Fruit fly (Drosophila melanogaster): ENCODE results near the gene CG7910.

CG7910 gene

dm6 chr3R:8108770-8109169 is 21.7 kb downstream of the CG7910 start:
- no peak for TF ChIP-seq HLH3B (GFP tag; IDR thresholded peaks at IDR 0.05)
- TF ChIP-seq chif (GFP tag; optimal IDR thresholded peaks at IDR 0.05): no peak
- peak; percentile 63 for TF ChIP-seq Med (GFP tag)
- TF ChIP-seq grn (GFP tag; optimal IDR thresholded peaks at IDR 0.05): peak; percentile 25
- TF ChIP-seq chinmo (GFP tag; IDR thresholded peaks at IDR 0.05; ENCODE audit: partially characterized antibody): 0 out of 4 replicates have a peak, but pooled peaks have one; percentile 45
- TF ChIP-seq Bgb (GFP tag; IDR thresholded peaks at IDR 0.05; ENCODE audit: partially characterized antibody): 0 out of 2 replicates have a peak, but pooled peaks have one; percentile 12
- no peak for TF ChIP-seq Sry-δ (GFP tag; optimal IDR thresholded peaks at IDR 0.05)
- TF ChIP-seq cwo (GFP tag; optimal IDR thresholded peaks at IDR 0.05): peak; percentile 88
- TF ChIP-seq CG15479 (GFP tag; optimal IDR thresholded peaks at IDR 0.05): peak; percentile 96
- peak; percentile 4 for TF ChIP-seq mirr (GFP tag; optimal IDR thresholded peaks at IDR 0.05)
- peak; percentile 17 for TF ChIP-seq CG7987 (GFP tag; optimal IDR thresholded peaks at IDR 0.05)
- TF ChIP-seq Eip74EF (GFP tag; optimal IDR thresholded peaks at IDR 0.05): peak in 1 of 2 experiments; percentile 7
- peak; percentile 36 for TF ChIP-seq nom (GFP tag; optimal IDR thresholded peaks at IDR 0.05)
- TF ChIP-seq CG10654 (GFP tag; optimal IDR thresholded peaks at IDR 0.05): no peak
- peak; percentile 66 for TF ChIP-seq Hey (tag; optimal IDR thresholded peaks at IDR 0.05)
- TF ChIP-seq sug (tag; optimal IDR thresholded peaks at IDR 0.05): peak; percentile 7
- TF ChIP-seq eve (GFP tag; optimal IDR thresholded peaks at IDR 0.05): peak in 1 of 2 experiments; percentile 33

dm6 chr3R:8109782-8110181 is 22.7 kb downstream of the CG7910 start:
- TF ChIP-seq onecut (GFP tag; IDR thresholded peaks at IDR 0.05): peak; percentile 72
- TF ChIP-seq ara (GFP tag; IDR thresholded peaks at IDR 0.05): no peak
- TF ChIP-seq odd (GFP tag; optimal IDR thresholded peaks at IDR 0.05): no peak
- TF ChIP-seq chinmo (GFP tag; IDR thresholded peaks at IDR 0.05; ENCODE audit: partially characterized antibody): 0 out of 4 replicates have a peak, but pooled peaks have one; percentile 13
- no peak for TF ChIP-seq Mad (GFP tag; optimal IDR thresholded peaks at IDR 0.05)
- TF ChIP-seq ase (GFP tag; IDR thresholded peaks at IDR 0.05): no peak
- TF ChIP-seq CG16813 (GFP tag; IDR thresholded peaks at IDR 0.05; ENCODE audit: partially characterized antibody): no peak
- TF ChIP-seq tx (GFP tag; optimal IDR thresholded peaks at IDR 0.05): no peak
- TF ChIP-seq otp (GFP tag; IDR thresholded peaks at IDR 0.05): 0 out of 3 replicates have a peak, but pooled peaks have one; percentile 23

- TF ChIP-seq D19A (tag; optimal IDR thresholded peaks at IDR 0.05) (peak; percentile 59), Dbx (GFP tag; IDR thresholded peaks at IDR 0.05) (peak; percentile 53; the same call in 1 of the 3 replicates), CG16813 (GFP tag; IDR thresholded peaks at IDR 0.05; ENCODE audit: partially characterized antibody) (no peak), YL-1 (GFP tag; optimal IDR thresholded peaks at IDR 0.05) (no peak), disco-r (GFP tag; optimal IDR thresholded peaks at IDR 0.05) (peak; percentile 31), CG17912 (GFP tag; optimal IDR thresholded peaks at IDR 0.05) (no peak), ash1 (GFP tag; optimal IDR thresholded peaks at IDR 0.05) (no peak), Lim3 (GFP tag; IDR thresholded peaks at IDR 0.05) (no peak; the same call in 1 of the 2 replicates), Bteb2 (GFP tag; optimal IDR thresholded peaks at IDR 0.05) (peak; percentile 27), org-1 (GFP tag; optimal IDR thresholded peaks at IDR 0.05) (peak; percentile 57), onecut (GFP tag; IDR thresholded peaks at IDR 0.05) (no peak), PHDP (tag; optimal IDR thresholded peaks at IDR 0.05) (peak; percentile 64), Sry-β (GFP tag; optimal IDR thresholded peaks at IDR 0.05) (no peak), CG14014 (GFP tag; IDR thresholded peaks at IDR 0.05) (peak; percentile 69), vnd (GFP tag; IDR thresholded peaks at IDR 0.05; ENCODE audit: partially characterized antibody) (no peak), croc (GFP tag; conservative IDR thresholded peaks at IDR 0.05) (peak; percentile 43; the same call in 1 of the 3 replicates), CG12744 (GFP tag; optimal IDR thresholded peaks at IDR 0.05) (no peak), nerfin-2 (GFP tag; IDR thresholded peaks at IDR 0.05; ENCODE audit: partially characterized antibody) (no peak), pan (optimal IDR thresholded peaks at IDR 0.05) (no peak), pan (GFP tag; optimal IDR thresholded peaks at IDR 0.05 in 1 of 2, IDR thresholded peaks at IDR 0.05 in 1 of 2) (peak in 1 of 2 experiments; percentile 65), CG9609 (GFP tag; optimal IDR thresholded peaks at IDR 0.05) (peak; percentile 67), insv (GFP tag; optimal IDR thresholded peaks at IDR 0.05) (no peak), CG31441 (GFP tag; IDR thresholded peaks at IDR 0.05) (peak; percentile 67), CG11093 (GFP tag; IDR thresholded peaks at IDR 0.05) (peak; percentile 60; the same call in 1 of the 3 replicates), E2f1 (GFP tag; IDR thresholded peaks at IDR 0.05) (peak; percentile 35; the same call in 1 of the 2 replicates)
Observed at dm6 chr3R:8110198-8110642, 23.2 kb downstream of the CG7910 start.
